Worm (Caenorhabditis elegans) whole organism, L2 larva: ENCODE results near the gene F55G7.1.

Source experiments
- C34F6.9 ChIP-seq: fragments of 150-350 bp; optimal IDR thresholded peaks from 2 replicates; lab custom pipeline; 2014; ENCODE audit warnings: missing biosample characterization, missing genetic modification characterization
- F13H6.1 ChIP-seq: sonication (generic microtip); optimal IDR thresholded peaks from 2 replicates; lab custom pipeline; 2016; ENCODE audit warnings: missing genetic modification characterization, missing compliant biosample characterization
- Y55F3AM.14 ChIP-seq: fragments of 200-800 bp; sonication (Bioruptor generic); optimal IDR thresholded peaks from 2 replicates; lab custom pipeline; 2018; ENCODE audit warnings: mild to moderate bottlenecking, missing genetic modification characterization, missing compliant biosample characterization
- ZK546.5 ChIP-seq: sonication (generic microtip); optimal IDR thresholded peaks from 2 replicates; lab custom pipeline; 2017; ENCODE audit warnings: missing biosample characterization, missing genetic modification characterization
- alr-1 ChIP-seq: fragments of 150-350 bp; optimal IDR thresholded peaks from 2 replicates; lab custom pipeline; 2014; ENCODE audit warnings: missing biosample characterization, missing genetic modification characterization
- ama-1 ChIP-seq: fragments of 150-350 bp; optimal IDR thresholded peaks from 2 replicates; lab custom pipeline; 2018; ENCODE audit warnings: inconsistent platforms
- ceh-16 ChIP-seq: fragments of 150-350 bp; optimal IDR thresholded peaks from 2 replicates; lab custom pipeline; 2014; ENCODE audit warnings: missing biosample characterization, missing genetic modification characterization
- ceh-82 ChIP-seq: fragments of 150-350 bp; optimal IDR thresholded peaks from 2 replicates; lab custom pipeline; 2014; ENCODE audit warnings: missing biosample characterization, missing genetic modification characterization
- crh-2 ChIP-seq: sonication (generic microtip); optimal IDR thresholded peaks from 2 replicates; lab custom pipeline; 2017; ENCODE audit warnings: missing biosample characterization, missing genetic modification characterization
- dmd-4 ChIP-seq: sonication (generic microtip); optimal IDR thresholded peaks from 2 replicates; lab custom pipeline; 2017; ENCODE audit warnings: missing biosample characterization, missing genetic modification characterization
- elt-1 ChIP-seq: fragments of 150-350 bp; optimal IDR thresholded peaks from 2 replicates; lab custom pipeline; 2014; ENCODE audit warnings: missing biosample characterization, missing genetic modification characterization
- elt-3 ChIP-seq: sonication (generic microtip); optimal IDR thresholded peaks from 2 replicates; lab custom pipeline; 2017; ENCODE audit warnings: missing biosample characterization, missing genetic modification characterization
- fos-1 ChIP-seq: fragments of 150-350 bp; optimal IDR thresholded peaks from 2 replicates; lab custom pipeline; 2014; ENCODE audit warnings: missing biosample characterization, missing genetic modification characterization
- gmeb-1 ChIP-seq: fragments of 150-350 bp; optimal IDR thresholded peaks from 2 replicates; lab custom pipeline; 2014; ENCODE audit warnings: missing biosample characterization, missing genetic modification characterization
- lin-11 ChIP-seq: fragments of 150-350 bp; sonication (generic microtip); optimal IDR thresholded peaks from 2 replicates; lab custom pipeline; 2014; ENCODE audit warnings: missing biosample characterization, missing genetic modification characterization, inconsistent platforms, mixed read lengths
- lin-13 ChIP-seq: fragments of 150-350 bp; optimal IDR thresholded peaks from 2 replicates; lab custom pipeline; 2014; ENCODE audit warnings: missing biosample characterization, missing genetic modification reagents, missing genetic modification characterization
- lin-39 ChIP-seq: fragments of 150-350 bp; optimal IDR thresholded peaks from 2 replicates; lab custom pipeline; 2014; ENCODE audit warnings: missing biosample characterization, missing genetic modification reagents, missing genetic modification characterization
- lsy-2 ChIP-seq, 2 experiments: fragments of 150-350 bp in 1 of 2; sonication (generic microtip) in 1 of 2; optimal IDR thresholded peaks; 2 replicates each; lab custom pipeline; 2014 to 2017; ENCODE audit warnings: missing biosample characterization in 2 of 2, missing genetic modification characterization in 2 of 2
- mdl-1 ChIP-seq, 2 experiments: fragments of 150-350 bp in 1 of 2; sonication (generic microtip) in 1 of 2; optimal IDR thresholded peaks; 2 replicates each; lab custom pipeline; 2017; ENCODE audit warnings: missing biosample characterization in 2 of 2, missing genetic modification characterization in 2 of 2
- nhr-11 ChIP-seq: fragments of 150-350 bp; optimal IDR thresholded peaks from 2 replicates; lab custom pipeline; 2014; ENCODE audit warnings: missing biosample characterization, missing genetic modification characterization
- nhr-21 ChIP-seq: fragments of 150-350 bp; optimal IDR thresholded peaks from 2 replicates; lab custom pipeline; 2014; ENCODE audit warnings: missing biosample characterization, missing genetic modification characterization
- nhr-23 ChIP-seq: fragments of 150-350 bp; optimal IDR thresholded peaks from 2 replicates; lab custom pipeline; 2014; ENCODE audit warnings: missing biosample characterization, missing genetic modification reagents, missing genetic modification characterization
- nhr-237 ChIP-seq: fragments of 150-350 bp; optimal IDR thresholded peaks from 2 replicates; lab custom pipeline; 2014; ENCODE audit warnings: missing biosample characterization, missing genetic modification characterization
- nhr-25 ChIP-seq: fragments of 150-350 bp; sonication (generic microtip); optimal IDR thresholded peaks from 3 replicates; lab custom pipeline; 2014; ENCODE audit warnings: missing biosample characterization, missing genetic modification characterization
- nhr-6 ChIP-seq: fragments of 150-350 bp; optimal IDR thresholded peaks from 2 replicates; lab custom pipeline; 2014; ENCODE audit warnings: missing biosample characterization, missing genetic modification characterization
- peb-1 ChIP-seq: fragments of 150-350 bp; optimal IDR thresholded peaks from 2 replicates; lab custom pipeline; 2014; ENCODE audit warnings: missing biosample characterization, missing genetic modification characterization
- sem-4 ChIP-seq: fragments of 150-350 bp; optimal IDR thresholded peaks from 2 replicates; lab custom pipeline; 2014; ENCODE audit warnings: missing biosample characterization, missing genetic modification reagents, missing genetic modification characterization
- skn-1 ChIP-seq: sonication (generic microtip); optimal IDR thresholded peaks from 2 replicates; lab custom pipeline; 2017; ENCODE audit warnings: missing biosample characterization, missing genetic modification characterization
- sma-9 ChIP-seq, 2 experiments: fragments of 150-350 bp in 1 of 2; sonication (generic microtip) in 1 of 2; optimal IDR thresholded peaks; 2 replicates each; lab custom pipeline; 2014 to 2016; ENCODE audit warnings: missing genetic modification characterization in 2 of 2, mild to moderate bottlenecking in 1 of 2, missing biosample characterization in 1 of 2, missing compliant biosample characterization in 1 of 2, missing genetic modification reagents in 1 of 2, moderate library complexity in 1 of 2
- snpc-4 ChIP-seq: fragments of 150-350 bp; optimal IDR thresholded peaks from 2 replicates; lab custom pipeline; 2014; ENCODE audit warnings: missing biosample characterization, missing genetic modification characterization
- unc-39 ChIP-seq: fragments of 150-350 bp; optimal IDR thresholded peaks from 2 replicates; lab custom pipeline; 2014; ENCODE audit warnings: missing biosample characterization, missing genetic modification characterization
- unc-55 ChIP-seq: fragments of 150-350 bp; sonication (generic microtip); optimal IDR thresholded peaks from 3 replicates; lab custom pipeline; 2014; ENCODE audit warnings: missing biosample characterization, missing genetic modification reagents, missing genetic modification characterization
- ztf-11 ChIP-seq: sonication (generic microtip); optimal IDR thresholded peaks from 2 replicates; lab custom pipeline; 2017; ENCODE audit warnings: missing biosample characterization, missing genetic modification characterization
- ztf-4 ChIP-seq: fragments of 150-350 bp; optimal IDR thresholded peaks from 2 replicates; lab custom pipeline; 2014; ENCODE audit warnings: missing biosample characterization, missing genetic modification characterization

Gene F55G7.1

ce11 chrX:11908226-11908625 lies 16.0 kb upstream of the F55G7.1 start:
- no peak for TF ChIP-seq lin-11 (tag; lab: Kevin White, UChicago)
- no peak for TF ChIP-seq ztf-4
- TF ChIP-seq ceh-16: no peak

DNA sequence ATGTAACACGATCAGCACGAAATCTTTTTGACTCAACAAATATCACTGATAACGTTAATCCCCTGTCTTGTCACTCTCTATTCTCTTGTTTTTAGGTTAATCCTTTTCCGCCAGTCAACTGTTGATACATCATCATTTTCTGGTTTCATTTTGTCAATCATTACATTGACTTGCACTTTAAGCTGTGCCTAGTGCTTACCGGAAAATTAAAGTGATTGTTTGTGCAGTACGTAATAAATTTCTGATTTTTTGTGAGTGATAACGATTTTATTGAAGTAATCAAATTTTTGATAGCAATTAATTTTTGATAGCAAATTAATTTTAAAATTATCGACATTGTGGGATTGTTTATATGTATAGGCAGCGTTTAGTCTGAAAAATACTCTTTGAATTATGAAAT lies 15.1 kb upstream of the F55G7.1 start:
- no peak for TF ChIP-seq ZK546.5 (tag; lab: Kevin White, UChicago)
- peak; percentile 74 for TF ChIP-seq fos-1
- TF ChIP-seq skn-1 (tag; lab: Kevin White, UChicago): peak; percentile 57

ce11 chrX:11910046-11910445 lies 14.2 kb upstream of the F55G7.1 start, which contains the start of gene Y62H9A.15:
TSS of gene Y62H9A.15 (minus strand) at chrX:11910145.
- TF ChIP-seq fos-1 (peak; percentile 8), unc-39 (tag; lab: Kevin White, UChicago) (no peak), ZK546.5 (tag; lab: Kevin White, UChicago) (no peak)
- TF ChIP-seq, all 48 proteins: peak for 1

DNA sequence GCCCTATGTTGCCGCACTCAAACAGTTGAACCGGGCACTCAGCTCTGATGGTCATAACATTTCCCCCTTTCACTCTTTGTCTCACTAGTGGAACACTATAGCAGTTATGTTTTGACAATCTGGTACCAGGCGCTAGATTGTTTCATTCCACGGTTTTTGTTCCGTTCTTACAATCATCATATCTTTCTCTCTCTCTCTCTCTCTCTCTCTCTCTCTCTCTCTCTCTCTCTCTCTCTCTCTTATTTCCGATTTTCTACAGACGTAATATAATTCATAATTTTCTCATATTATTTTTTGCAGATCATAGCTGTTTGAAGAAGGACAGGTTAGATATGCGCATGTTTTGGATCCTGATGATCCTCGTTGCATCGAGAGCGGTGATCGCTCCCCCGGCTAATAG lies 10.4 kb upstream of the F55G7.1 start, which contains the start of gene Y62H9A.12:
Y62H9A.12 (plus strand) TSS at position 301 of the 400 bp plus-strand sequence.
- TF ChIP-seq mdl-1 (tag; optimal IDR thresholded peaks at IDR 0.05; lab: Kevin White, UChicago): no peak
- TF ChIP-seq sma-9 (GFP tag; optimal IDR thresholded peaks at IDR 0.05; lab: Kevin White, UChicago): no peak
- TF ChIP-seq sma-9 (tag; optimal IDR thresholded peaks at IDR 0.05; lab: Kevin White, UChicago): no peak
- no peak for TF ChIP-seq unc-39 (tag; lab: Kevin White, UChicago)
- TF ChIP-seq peb-1 (tag; lab: Kevin White, UChicago): no peak
- no peak for TF ChIP-seq C34F6.9 (tag; lab: Kevin White, UChicago)
- TF ChIP-seq fos-1: no peak
- no peak for TF ChIP-seq ztf-4
- no peak for TF ChIP-seq lin-11 (tag; lab: Kevin White, UChicago)
- TF ChIP-seq lin-13: no peak
- no peak for TF ChIP-seq sem-4 (tag; lab: Kevin White, UChicago)
- TF ChIP-seq skn-1 (tag; lab: Kevin White, UChicago): no peak
- no peak for TF ChIP-seq nhr-11
- no peak for TF ChIP-seq nhr-25 (tag; lab: Kevin White, UChicago)
- TF ChIP-seq nhr-237 (tag; lab: Kevin White, UChicago): no peak
- no peak for TF ChIP-seq lin-39
- no peak for TF ChIP-seq nhr-6 (tag; lab: Kevin White, UChicago)

ce11 chrX:11916705-11917104 lies 7.5 kb upstream of the F55G7.1 start, which contains the start of gene Y62H9A.13:
TSS of gene Y62H9A.13 (plus strand) at chrX:11917005.
- TF ChIP-seq ztf-4: no peak
- TF ChIP-seq peb-1 (tag; lab: Kevin White, UChicago): no peak
- no peak for TF ChIP-seq C34F6.9 (tag; lab: Kevin White, UChicago)
- TF ChIP-seq ama-1 (lab: Kevin White, UChicago): no peak
- TF ChIP-seq lin-11 (tag; lab: Kevin White, UChicago): no peak
- TF ChIP-seq crh-2 (tag; lab: Kevin White, UChicago): no peak
- TF ChIP-seq unc-55 (GFP tag; lab: Kevin White, UChicago): no peak
- no peak for TF ChIP-seq elt-3 (tag; lab: Kevin White, UChicago)
- no peak for TF ChIP-seq dmd-4 (tag; lab: Kevin White, UChicago)
- no peak for TF ChIP-seq sem-4 (tag; lab: Kevin White, UChicago)
- TF ChIP-seq sma-9 (GFP tag; optimal IDR thresholded peaks at IDR 0.05; lab: Kevin White, UChicago): no peak
- TF ChIP-seq sma-9 (tag; optimal IDR thresholded peaks at IDR 0.05; lab: Kevin White, UChicago): no peak
- TF ChIP-seq elt-1: no peak
- TF ChIP-seq lin-39: no peak

DNA sequence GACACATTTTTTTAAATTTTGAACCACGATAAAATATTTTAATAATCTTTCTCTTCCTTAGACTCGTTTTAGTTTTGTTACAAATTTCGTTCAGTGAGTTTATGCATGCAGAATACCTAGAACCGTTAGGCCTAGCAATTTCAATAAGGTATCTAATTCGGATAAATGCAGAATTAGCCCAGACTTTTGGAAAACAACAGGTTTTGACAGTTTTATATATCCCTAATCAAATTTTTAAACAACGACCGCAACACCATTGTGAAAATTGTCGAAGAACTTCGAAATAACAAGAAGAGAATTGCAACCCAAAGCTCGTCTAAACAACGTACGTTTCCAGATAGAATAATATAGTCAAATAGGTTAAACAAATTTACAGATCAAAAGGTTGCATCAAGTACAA lies 6.2 kb upstream of the F55G7.1 start, which contains the start of gene Y62H9A.16:
Y62H9A.16 (plus strand) TSS at position 301 of the 400 bp plus-strand sequence.
- TF ChIP-seq snpc-4 (tag; lab: Kevin White, UChicago) (no peak), ztf-4 (no peak)

- TF ChIP-seq ztf-11 (tag; lab: Kevin White, UChicago) (no peak), C34F6.9 (tag; lab: Kevin White, UChicago) (no peak), sem-4 (tag; lab: Kevin White, UChicago) (no peak), nhr-23 (tag; lab: Kevin White, UChicago) (no peak), gmeb-1 (tag; lab: Kevin White, UChicago) (no peak), ZK546.5 (tag; lab: Kevin White, UChicago) (no peak), snpc-4 (tag; lab: Kevin White, UChicago) (no peak), nhr-237 (tag; lab: Kevin White, UChicago) (no peak), alr-1 (tag; lab: Kevin White, UChicago) (no peak), ceh-82 (tag; lab: Kevin White, UChicago) (no peak), nhr-6 (tag; lab: Kevin White, UChicago) (no peak), lsy-2 (tag; optimal IDR thresholded peaks at IDR 0.05; lab: Kevin White, UChicago) (no peak), lin-11 (tag; lab: Kevin White, UChicago) (no peak), Y55F3AM.14 (no peak), nhr-21 (no peak), F13H6.1 (tag; lab: Kevin White, UChicago) (no peak)
Measured at ce11 chrX:11920723-11921283, 3.4 kb upstream of the F55G7.1 start, which contains the start of gene Y62H9A.14. TSS of gene Y62H9A.14 (plus strand) at chrX:11921233.
